6 worm cellular contexts compared by ENCODE assay signal in the genomic region with DNA sequence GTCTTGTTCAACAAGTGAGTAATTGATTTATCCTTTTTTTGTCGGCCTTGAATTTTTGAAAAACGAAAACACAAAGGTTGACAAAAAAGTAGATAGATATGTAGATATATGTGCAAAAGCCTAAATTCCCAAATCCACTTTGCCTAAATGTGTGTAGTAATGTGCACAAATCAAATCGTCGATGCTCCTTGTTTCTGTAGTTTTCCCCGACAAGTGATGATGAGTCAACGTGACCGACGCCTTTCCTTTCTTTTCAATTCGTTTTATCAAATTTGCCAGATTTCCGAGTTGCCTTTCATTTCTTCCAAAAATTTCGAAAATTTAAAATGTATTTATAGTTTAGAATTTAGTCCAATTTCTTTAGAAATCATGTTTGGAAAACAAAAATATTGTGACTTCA.
TF ChIP-seq lines count a peak whose summit lies in the region.

No protein-coding gene starts in this region.

TF ChIP-seq in whole organism, L1 larva, 84 proteins besides CTCF, POLR2A, EP300 and RAD21:
- TF ChIP-seq mab-9 (GFP tag; IDR thresholded peaks at IDR 0.05; lab: Robert Waterston, UW): no peak
- peak; percentile 93 for TF ChIP-seq fkh-10 (GFP tag; optimal IDR thresholded peaks at IDR 0.05; lab: Kevin White, UChicago)
- TF ChIP-seq elt-2 (tag; optimal IDR thresholded peaks at IDR 0.05; lab: Kevin White, UChicago): no peak
- no peak for TF ChIP-seq unc-62 (GFP tag; optimal IDR thresholded peaks at IDR 0.05; lab: Kevin White, UChicago)
- peak; percentile 58 for TF ChIP-seq lin-14 (GFP tag; optimal IDR thresholded peaks at IDR 0.05; lab: Kevin White, UChicago)
- TF ChIP-seq hlh-17 (GFP tag; optimal IDR thresholded peaks at IDR 0.05; lab: Kevin White, UChicago; ENCODE audit: borderline replicate concordance): no peak
- no peak for TF ChIP-seq sox-4 (tag; optimal IDR thresholded peaks at IDR 0.05; lab: Kevin White, UChicago)

TF ChIP-seq in whole organism, L2 larva, 48 proteins besides CTCF, POLR2A, EP300 and RAD21:
- TF ChIP-seq ceh-82 (tag; optimal IDR thresholded peaks at IDR 0.05; lab: Kevin White, UChicago) (no peak), sma-9 (GFP tag; optimal IDR thresholded peaks at IDR 0.05; lab: Kevin White, UChicago) (peak; percentile 25), sma-9 (tag; optimal IDR thresholded peaks at IDR 0.05; lab: Kevin White, UChicago) (no peak)

TF ChIP-seq in whole organism, L3 larva, 47 proteins besides CTCF, POLR2A, EP300 and RAD21:
- TF ChIP-seq elt-1 (tag; optimal IDR thresholded peaks at IDR 0.05; lab: Kevin White, UChicago) (no peak), nhr-11 (tag; optimal IDR thresholded peaks at IDR 0.05; lab: Kevin White, UChicago) (no peak), fkh-10 (GFP tag; optimal IDR thresholded peaks at IDR 0.05; lab: Kevin White, UChicago) (peak; percentile 88)

TF ChIP-seq in whole organism, L4 larva, 104 proteins besides CTCF, POLR2A, EP300 and RAD21:
- TF ChIP-seq mep-1 (tag; optimal IDR thresholded peaks at IDR 0.05; lab: Kevin White, UChicago) (no peak), ctbp-1 (GFP tag; IDR thresholded peaks at IDR 0.05; lab: Robert Waterston, UW) (peak; percentile 49; the same call in 1 of the 2 replicates), spr-3 (GFP tag; optimal IDR thresholded peaks at IDR 0.05; lab: Kevin White, UChicago) (no peak), aly-2 (tag; optimal IDR thresholded peaks at IDR 0.05; lab: Kevin White, UChicago) (no peak), ZK546.5 (tag; optimal IDR thresholded peaks at IDR 0.05; lab: Kevin White, UChicago) (no peak), Y75B8A.6 (GFP tag; IDR thresholded peaks at IDR 0.05; lab: Robert Waterston, UW) (no peak), T20F7.1 (GFP tag; optimal IDR thresholded peaks at IDR 0.05; lab: Kevin White, UChicago) (no peak), Y105C5A.15 (GFP tag; IDR thresholded peaks at IDR 0.05; lab: Robert Waterston, UW) (no peak), ceh-32 (tag; optimal IDR thresholded peaks at IDR 0.05; lab: Kevin White, UChicago; ENCODE audit: poor library complexity) (no peak), nhr-10 (tag; optimal IDR thresholded peaks at IDR 0.05; lab: Kevin White, UChicago) (no peak), cey-2 (tag; optimal IDR thresholded peaks at IDR 0.05; lab: Kevin White, UChicago; ENCODE audit: borderline replicate concordance, insufficient read depth) (no peak), unc-62 (GFP tag; optimal IDR thresholded peaks at IDR 0.05 in 1 of 2; lab: Kevin White, UChicago) (peak in 1 of 2 experiments; percentile 37), unc-62 (tag; optimal IDR thresholded peaks at IDR 0.05; lab: Kevin White, UChicago) (no peak), unc-39 (tag; optimal IDR thresholded peaks at IDR 0.05; lab: Kevin White, UChicago) (no peak), egl-27 (tag; optimal IDR thresholded peaks at IDR 0.05; lab: Kevin White, UChicago) (no peak), unc-130 (GFP tag; optimal IDR thresholded peaks at IDR 0.05; lab: Kevin White, UChicago) (no peak), nhr-42 (GFP tag; IDR thresholded peaks at IDR 0.05; lab: Robert Waterston, UW) (no peak), aha-1 (tag; lab: Kevin White, UChicago) (no peak), fkh-10 (GFP tag; optimal IDR thresholded peaks at IDR 0.05; lab: Kevin White, UChicago) (peak; percentile 94), lin-15B (tag; optimal IDR thresholded peaks at IDR 0.05; lab: Kevin White, UChicago) (no peak), madf-5 (GFP tag; IDR thresholded peaks at IDR 0.05; lab: Robert Waterston, UW) (no peak), zag-1 (tag; optimal IDR thresholded peaks at IDR 0.05; lab: Kevin White, UChicago) (no peak), lin-39 (tag; optimal IDR thresholded peaks at IDR 0.05; lab: Kevin White, UChicago) (no peak), nhr-111 (GFP tag; optimal IDR thresholded peaks at IDR 0.05; lab: Kevin White, UChicago) (no peak), zip-11 (GFP tag; IDR thresholded peaks at IDR 0.05; lab: Robert Waterston, UW) (no peak), ces-1 (GFP tag; optimal IDR thresholded peaks at IDR 0.05; lab: Kevin White, UChicago) (peak; percentile 78)

TF ChIP-seq in whole organism, late embryonic, 69 proteins besides CTCF, POLR2A, EP300 and RAD21:
- TF ChIP-seq unc-42 (tag; optimal IDR thresholded peaks at IDR 0.05; lab: Kevin White, UChicago) (peak; percentile 94), che-1 (tag; optimal IDR thresholded peaks at IDR 0.05; lab: Kevin White, UChicago) (no peak), unc-55 (GFP tag; optimal IDR thresholded peaks at IDR 0.05; lab: Kevin White, UChicago) (no peak), nhr-232 (tag; optimal IDR thresholded peaks at IDR 0.05; lab: Kevin White, UChicago) (no peak)

TF ChIP-seq in whole organism, mixed stage, embryonic, 35 proteins besides CTCF, POLR2A, EP300 and RAD21:
- no peak for TF ChIP-seq ceh-83 (GFP tag; optimal IDR thresholded peaks at IDR 0.05; lab: Kevin White, UChicago)
- peak; percentile 91 for TF ChIP-seq ces-1 (GFP tag; optimal IDR thresholded peaks at IDR 0.05; lab: Kevin White, UChicago)
